Fruit fly (Drosophila melanogaster) whole organism: ENCODE results near the gene CG31673.
A peak's percentile ranks its signal among the peaks of the same experiment; 100 is the strongest.

ENCODE experiments used
- CG8478 ChIP-seq: fragments of >200 bp; optimal IDR thresholded peaks from 2 replicates; lab custom pipeline; 2018; ENCODE audit warnings: inconsistent platforms
- Dll ChIP-seq: fragments of >200 bp; optimal IDR thresholded peaks from 2 replicates; lab custom pipeline; 2017
- EcR ChIP-seq, 2 experiments: fragments of >200 bp; optimal IDR thresholded peaks; 2 replicates each; lab custom pipeline; 2017; ENCODE audit warnings: missing biosample characterization in 2 of 2, missing genetic modification characterization in 2 of 2, missing genetic modification reagents in 2 of 2
- pan ChIP-seq: fragments of >200 bp; optimal IDR thresholded peaks from 2 replicates; lab custom pipeline; 2017
- psq ChIP-seq: fragments of >200 bp; optimal IDR thresholded peaks from 2 replicates; lab custom pipeline; 2017
- usp ChIP-seq: fragments of >200 bp; optimal IDR thresholded peaks from 2 replicates; lab custom pipeline; 2017; ENCODE audit warnings: missing biosample characterization, missing genetic modification characterization, mixed read lengths

CG31673 gene

DNA sequence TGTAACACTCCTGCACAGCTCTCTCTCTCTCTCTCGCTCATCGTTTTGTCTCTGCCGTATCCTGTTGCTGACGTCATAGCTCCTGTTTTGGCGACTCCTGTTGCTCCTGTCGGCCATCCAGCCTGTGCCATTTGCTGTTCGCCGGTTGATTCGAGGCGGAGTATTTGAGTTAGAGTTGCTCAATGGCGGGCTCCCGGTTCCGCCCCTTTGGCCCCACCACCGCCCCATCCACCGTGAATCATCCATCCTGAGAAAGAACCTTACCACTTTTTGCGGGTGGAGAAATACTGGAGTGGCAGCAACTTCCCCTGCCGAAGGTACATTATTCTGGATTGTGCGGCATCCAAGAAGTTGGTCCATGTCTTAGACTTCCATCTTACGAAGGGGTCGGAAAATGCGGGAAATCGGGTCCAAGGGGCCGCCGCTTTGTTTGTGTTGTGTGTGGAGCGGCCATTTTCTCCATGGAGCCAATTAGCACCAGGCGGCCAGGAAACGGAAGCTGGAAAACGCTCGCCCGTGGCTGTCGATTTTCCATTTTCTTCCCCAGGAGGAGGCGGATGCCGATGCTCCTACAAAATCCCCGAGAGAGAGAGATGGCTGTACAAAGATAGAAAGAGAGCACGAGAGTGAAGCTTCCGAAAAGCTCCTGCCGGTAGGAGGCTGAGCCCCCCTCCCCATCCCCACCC lies 20.8 kb upstream of the CG31673 start:
- no peak for TF ChIP-seq usp (GFP tag; lab: Kevin White, UChicago)
- TF ChIP-seq pan (lab: Kevin White, UChicago) = no peak
- no peak for TF ChIP-seq psq
- TF ChIP-seq Dll (lab: Kevin White, UChicago) = no peak
- no peak for TF ChIP-seq EcR (GFP tag; optimal IDR thresholded peaks at IDR 0.05; lab: Kevin White, UChicago)
- TF ChIP-seq CG8478 (lab: Kevin White, UChicago) = no peak

DNA sequence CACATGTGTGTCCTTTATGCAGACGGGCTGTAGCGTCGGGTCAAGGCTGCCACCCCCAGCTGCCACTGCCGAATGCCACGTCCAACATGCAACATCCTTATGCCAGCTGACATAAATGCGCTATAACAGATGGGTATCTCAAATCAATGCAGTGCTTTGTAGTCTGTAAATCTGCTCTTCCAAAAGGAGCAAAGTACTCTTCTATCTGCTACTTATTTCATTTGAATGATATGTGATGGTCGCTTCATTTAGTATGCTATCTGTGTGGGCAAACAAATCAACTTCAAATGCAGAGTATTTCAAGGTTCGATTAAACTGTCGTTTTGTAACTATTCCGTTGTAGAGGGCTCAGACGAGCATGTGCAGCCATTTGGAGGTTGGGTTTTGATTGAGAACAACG lies 20.2 kb upstream of the CG31673 start:
- no peak for TF ChIP-seq CG8478 (lab: Kevin White, UChicago)
- no peak for TF ChIP-seq usp (GFP tag; lab: Kevin White, UChicago)
- TF ChIP-seq Dll (lab: Kevin White, UChicago) = no peak
- TF ChIP-seq pan (lab: Kevin White, UChicago) = no peak
- TF ChIP-seq EcR (GFP tag; optimal IDR thresholded peaks at IDR 0.05; lab: Kevin White, UChicago) = no peak
- TF ChIP-seq psq = no peak

DNA sequence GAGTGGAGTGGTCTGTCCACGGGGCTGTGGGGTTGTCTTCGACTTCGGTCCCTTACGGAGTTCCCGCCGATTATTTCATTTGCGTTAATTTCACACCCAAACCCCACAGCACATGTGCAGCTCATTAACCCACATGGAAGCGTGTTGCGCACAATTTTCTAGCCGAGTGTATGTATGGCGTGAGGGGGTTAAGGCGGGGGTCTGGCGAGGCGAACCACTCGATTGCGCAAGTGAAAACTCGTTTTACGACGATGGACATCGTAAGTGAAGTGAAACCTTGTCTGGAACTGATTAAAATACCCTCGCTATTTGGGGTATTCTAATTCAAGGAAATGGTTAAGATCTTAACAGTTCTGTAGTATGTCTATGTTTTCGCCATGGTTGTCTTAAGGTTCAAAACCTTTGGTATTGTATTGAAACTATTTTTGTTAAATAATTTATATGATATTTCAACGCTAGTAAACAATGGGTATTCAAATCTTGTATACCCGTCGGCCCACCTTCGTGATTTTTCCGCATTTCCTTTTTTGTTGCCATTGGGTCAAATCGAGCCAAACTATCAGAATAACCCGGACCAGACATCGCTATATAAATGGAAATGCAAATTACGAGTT lies 18.3 kb upstream of the CG31673 start:
- TF ChIP-seq usp (GFP tag; lab: Kevin White, UChicago) (no peak), psq (no peak), EcR (GFP tag; optimal IDR thresholded peaks at IDR 0.05; lab: Kevin White, UChicago) (no peak), CG8478 (lab: Kevin White, UChicago) (no peak), pan (lab: Kevin White, UChicago) (no peak), Dll (lab: Kevin White, UChicago) (no peak)

DNA sequence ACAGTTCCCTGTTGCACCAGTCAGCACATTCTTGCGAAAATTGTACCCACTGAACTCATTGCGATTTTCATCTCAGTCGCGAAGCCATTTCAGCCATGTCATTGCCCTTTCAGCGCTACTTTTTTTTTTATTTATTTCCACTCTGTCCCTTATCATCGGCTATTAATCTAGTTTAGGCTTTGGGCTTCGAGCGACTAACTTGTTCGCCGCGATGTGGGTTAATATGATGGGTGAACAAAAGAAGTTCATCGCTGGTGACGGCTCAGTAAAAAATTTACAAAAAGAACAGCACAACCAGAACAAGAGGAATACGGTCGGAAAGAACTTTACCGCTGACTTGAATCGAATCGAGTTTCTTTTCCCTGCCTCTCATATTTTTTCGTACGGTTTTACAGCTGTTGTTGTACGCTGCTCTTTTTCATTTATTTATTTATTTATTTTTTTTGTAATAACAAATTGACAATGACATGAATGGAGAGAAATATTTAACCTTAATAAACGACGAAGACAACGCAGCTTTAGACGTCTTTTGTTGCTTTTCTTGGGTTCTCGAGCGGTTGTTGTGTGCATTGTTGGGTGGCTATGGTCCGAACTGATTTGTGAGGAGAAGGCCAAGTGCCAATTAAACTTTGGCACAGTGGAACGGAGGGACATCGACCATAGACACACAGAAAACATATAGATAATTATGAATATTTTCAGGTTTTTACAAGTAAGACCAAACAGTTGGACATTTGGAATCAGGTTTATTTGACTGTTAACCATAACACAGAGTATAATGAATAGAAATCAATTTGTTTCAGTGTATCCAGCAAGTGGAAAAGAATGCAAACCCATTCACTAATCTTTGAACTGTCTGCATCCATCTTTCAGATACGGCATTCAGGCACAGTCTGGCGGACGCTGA lies 16.9 kb upstream of the CG31673 start:
- TF ChIP-seq EcR (GFP tag; optimal IDR thresholded peaks at IDR 0.05; lab: Kevin White, UChicago) = peak in 1 of 2 experiments; percentile 38
- TF ChIP-seq CG8478 (lab: Kevin White, UChicago) = no peak

DNA sequence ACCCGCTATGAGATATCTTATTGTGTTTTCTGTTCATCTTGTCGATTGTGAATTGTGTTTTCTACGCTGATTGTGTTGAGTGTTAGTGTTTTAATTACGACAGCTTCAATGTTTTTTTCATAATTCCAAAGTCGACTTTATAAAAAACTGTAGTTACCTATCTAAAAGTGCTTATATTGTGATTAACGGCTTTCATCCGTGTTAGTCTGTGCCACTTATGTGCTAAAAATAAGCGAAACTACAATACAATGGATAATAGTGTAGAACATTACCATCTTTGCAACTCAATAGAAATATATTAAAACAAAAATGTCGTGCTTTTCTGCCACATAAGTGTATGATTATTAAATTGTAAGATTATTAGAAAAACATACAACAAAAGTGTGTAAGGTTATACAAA lies 13.3 kb upstream of the CG31673 start, which contains the start of gene CG33322:
TSS of gene CG33322 (minus strand) at position 101 of the 400 bp plus-strand sequence.
- no peak for TF ChIP-seq psq
- TF ChIP-seq Dll (lab: Kevin White, UChicago) = no peak
- TF ChIP-seq usp (GFP tag; lab: Kevin White, UChicago) = no peak
- no peak for TF ChIP-seq CG8478 (lab: Kevin White, UChicago)
- TF ChIP-seq pan (lab: Kevin White, UChicago) = no peak
- TF ChIP-seq EcR (GFP tag; optimal IDR thresholded peaks at IDR 0.05; lab: Kevin White, UChicago) = no peak

DNA sequence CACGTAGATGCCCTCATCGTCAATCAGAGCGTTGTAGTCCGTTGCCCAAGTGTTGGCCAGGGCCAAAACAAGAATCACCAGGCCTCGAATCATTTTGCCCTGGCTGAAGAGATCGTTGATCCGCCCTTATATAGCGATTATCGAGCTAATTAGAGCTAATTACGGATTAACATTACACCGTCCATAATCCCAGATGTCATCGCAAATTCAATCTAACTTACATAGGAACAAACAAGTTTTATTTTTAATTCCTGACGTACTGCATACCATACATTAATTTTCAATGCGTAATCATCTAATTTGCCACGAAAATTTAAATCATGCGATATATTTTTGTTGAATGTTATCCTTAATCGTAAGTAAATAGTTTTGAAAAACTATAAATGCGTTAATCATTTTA lies 12.2 kb upstream of the CG31673 start, which contains the start of gene CheB38b:
TSS of gene CheB38b (minus strand) at position 101 of the 400 bp plus-strand sequence.
- TF ChIP-seq psq (no peak), EcR (GFP tag; optimal IDR thresholded peaks at IDR 0.05; lab: Kevin White, UChicago) (no peak), CG8478 (lab: Kevin White, UChicago) (no peak), Dll (lab: Kevin White, UChicago) (no peak)

DNA sequence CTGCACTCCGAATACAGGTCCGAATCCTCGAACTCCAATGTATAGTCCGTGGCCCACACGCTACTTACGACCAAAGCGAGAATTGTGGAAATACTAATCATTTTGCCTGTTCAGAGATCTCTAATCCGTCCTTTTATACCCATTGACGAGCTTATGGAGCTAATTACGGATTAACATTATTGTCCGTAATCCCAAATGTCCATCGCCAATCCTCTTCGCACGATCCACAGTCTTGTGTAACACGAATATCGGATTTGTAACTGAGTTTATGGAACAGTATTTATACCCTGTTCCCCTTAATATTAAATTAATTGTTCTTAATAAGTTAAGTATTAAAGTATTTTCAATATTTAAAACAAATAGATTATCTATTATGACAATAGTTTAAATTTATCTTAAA lies 11.0 kb upstream of the CG31673 start, which contains the start of gene CheB38a:
TSS of gene CheB38a (minus strand) at position 101 of the 400 bp plus-strand sequence.
- TF ChIP-seq pan (lab: Kevin White, UChicago) = no peak
- no peak for TF ChIP-seq usp (GFP tag; lab: Kevin White, UChicago)
- TF ChIP-seq Dll (lab: Kevin White, UChicago) = no peak
- TF ChIP-seq CG8478 (lab: Kevin White, UChicago) = no peak
- no peak for TF ChIP-seq EcR (GFP tag; optimal IDR thresholded peaks at IDR 0.05; lab: Kevin White, UChicago)
- no peak for TF ChIP-seq psq

DNA sequence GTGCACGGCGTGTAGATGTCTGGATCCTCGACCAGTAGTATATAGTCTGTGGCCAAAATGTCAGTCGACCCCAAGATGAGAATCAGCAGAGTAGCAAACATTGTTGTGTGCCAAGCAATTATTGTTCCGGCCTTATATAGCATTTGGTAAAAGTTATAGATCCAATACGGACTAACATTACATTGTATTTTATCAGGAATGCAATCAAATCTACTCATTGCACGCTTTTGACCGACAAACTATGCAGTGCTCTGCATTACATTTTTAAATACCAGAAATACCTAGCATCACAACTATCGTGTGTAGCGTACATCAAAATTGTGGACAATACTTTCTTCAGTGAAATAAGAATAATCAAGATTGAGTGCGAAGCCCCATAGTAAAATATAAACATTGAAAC lies 8.6 kb upstream of the CG31673 start, which contains the start of gene CheB38c:
TSS of gene CheB38c (minus strand) at position 101 of the 400 bp plus-strand sequence.
- no peak for TF ChIP-seq CG8478 (lab: Kevin White, UChicago)
- no peak for TF ChIP-seq EcR (GFP tag; optimal IDR thresholded peaks at IDR 0.05; lab: Kevin White, UChicago)
- no peak for TF ChIP-seq usp (GFP tag; lab: Kevin White, UChicago)
- TF ChIP-seq pan (lab: Kevin White, UChicago) = no peak
- no peak for TF ChIP-seq psq
- no peak for TF ChIP-seq Dll (lab: Kevin White, UChicago)

DNA sequence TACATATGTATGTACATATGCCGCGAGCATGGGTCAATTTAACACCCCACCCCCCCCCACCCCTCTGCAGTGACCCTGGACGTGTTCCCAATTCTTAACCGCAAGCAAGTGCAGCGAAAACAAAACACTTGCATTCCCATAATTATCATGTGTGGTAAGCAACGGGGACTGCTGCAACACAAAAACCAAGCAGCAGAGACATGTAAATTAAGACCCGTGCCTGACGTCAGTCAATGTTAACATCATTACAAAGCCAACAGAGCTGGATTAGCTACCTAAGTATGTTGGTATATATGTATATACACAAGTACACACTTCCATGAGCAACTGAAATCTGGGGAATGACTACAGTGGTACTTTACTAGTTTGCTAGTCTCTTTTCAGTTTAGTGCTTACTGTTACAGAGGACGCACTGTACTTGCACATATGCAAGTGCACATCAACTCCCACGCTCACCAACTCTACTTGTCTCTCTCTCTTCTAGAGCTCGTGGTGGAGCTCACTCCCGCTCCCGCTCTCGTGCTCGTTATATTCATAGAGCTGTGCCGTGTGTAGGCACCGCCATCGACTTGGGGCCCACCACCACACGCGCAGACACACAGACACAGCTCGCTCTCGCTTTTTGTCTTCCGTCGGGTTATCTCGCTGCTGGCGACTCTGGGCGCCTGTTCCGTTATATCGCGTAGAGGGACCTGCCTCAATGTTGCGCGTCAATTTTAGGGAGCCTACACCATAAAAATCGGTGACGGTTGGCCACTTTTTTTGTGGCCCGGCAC lies 8.0 kb upstream of the CG31673 start:
- TF ChIP-seq Dll (lab: Kevin White, UChicago) = no peak
- no peak for TF ChIP-seq pan (lab: Kevin White, UChicago)
- no peak for TF ChIP-seq EcR (GFP tag; optimal IDR thresholded peaks at IDR 0.05; lab: Kevin White, UChicago)
- TF ChIP-seq psq = no peak
- no peak for TF ChIP-seq CG8478 (lab: Kevin White, UChicago)
- TF ChIP-seq usp (GFP tag; lab: Kevin White, UChicago) = no peak

DNA sequence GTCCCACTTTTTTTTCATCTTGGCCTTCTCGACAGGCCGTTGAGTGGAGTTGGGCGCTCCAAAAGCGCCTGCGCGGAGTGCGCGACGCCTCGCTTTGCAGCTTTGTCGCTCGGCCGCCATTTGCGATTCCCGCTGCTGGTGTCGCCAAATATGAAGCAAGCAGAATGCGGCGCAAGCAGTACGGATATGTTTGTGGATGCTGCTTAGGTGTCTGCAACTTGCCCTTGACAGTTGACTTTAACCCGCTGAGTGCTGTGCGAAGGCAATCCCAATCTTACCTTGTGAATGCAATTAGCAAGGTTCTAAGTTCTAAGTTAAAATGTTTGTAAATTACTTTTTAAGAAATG lies 7.4 kb upstream of the CG31673 start:
- TF ChIP-seq CG8478 (lab: Kevin White, UChicago) (no peak), Dll (lab: Kevin White, UChicago) (no peak), pan (lab: Kevin White, UChicago) (no peak), usp (GFP tag; lab: Kevin White, UChicago) (no peak), EcR (GFP tag; optimal IDR thresholded peaks at IDR 0.05; lab: Kevin White, UChicago) (no peak), psq (no peak)
